Worm (Caenorhabditis elegans) whole organism, L1 larva: ENCODE data around the gene ncx-6.

Experiments
- C04F5.9 ChIP-seq: sonication (generic microtip); optimal IDR thresholded peaks from 2 replicates; lab custom pipeline; 2016; ENCODE audit warnings: missing genetic modification characterization, missing compliant biosample characterization
- C16A3.4 ChIP-seq: fragments of 150-350 bp; optimal IDR thresholded peaks from 2 replicates; lab custom pipeline; 2014; ENCODE audit warnings: missing biosample characterization, missing genetic modification characterization
- C34B4.2 ChIP-seq: sonication (generic microtip); optimal IDR thresholded peaks from 2 replicates; lab custom pipeline; 2017; ENCODE audit warnings: mild to moderate bottlenecking, missing genetic modification characterization, missing compliant biosample characterization
- F16B12.6 ChIP-seq: fragments of 150-350 bp; optimal IDR thresholded peaks from 2 replicates; lab custom pipeline; 2014; ENCODE audit warnings: missing biosample characterization, missing genetic modification characterization
- Y116A8C.19 ChIP-seq: sonication (generic microtip); optimal IDR thresholded peaks from 2 replicates; lab custom pipeline; 2016; ENCODE audit warnings: missing compliant biosample characterization, missing genetic modification characterization, borderline replicate concordance
- aly-2 ChIP-seq: fragments of 150-350 bp; optimal IDR thresholded peaks from 2 replicates; lab custom pipeline; 2014; ENCODE audit warnings: missing biosample characterization, missing genetic modification characterization
- blmp-1 ChIP-seq: fragments of 150-350 bp; optimal IDR thresholded peaks from 2 replicates; lab custom pipeline; 2014; ENCODE audit warnings: missing biosample characterization, missing genetic modification characterization
- ceh-63 ChIP-seq: fragments of 200-800 bp; sonication (Bioruptor generic); optimal IDR thresholded peaks from 2 replicates; lab custom pipeline; 2018; ENCODE audit warnings: mild to moderate bottlenecking, missing genetic modification characterization, missing compliant biosample characterization
- ceh-8 ChIP-seq: fragments of 200-800 bp; sonication (Bioruptor generic); optimal IDR thresholded peaks from 2 replicates; lab custom pipeline; 2018; ENCODE audit warnings: mild to moderate bottlenecking, missing genetic modification characterization, moderate library complexity, missing compliant biosample characterization
- dpl-1 ChIP-seq, 3 experiments: fragments of 150-350 bp in 2 of 3; sonication (generic microtip) in 1 of 3; optimal IDR thresholded peaks; 2 replicates each; lab custom pipeline; 2014 to 2017; ENCODE audit warnings: missing biosample characterization in 3 of 3, missing genetic modification characterization in 3 of 3, missing genetic modification reagents in 3 of 3
- dsc-1 ChIP-seq: sonication (generic microtip); optimal IDR thresholded peaks from 2 replicates; lab custom pipeline; 2016; ENCODE audit warnings: mild to moderate bottlenecking, missing genetic modification characterization, missing compliant biosample characterization
- efl-3 ChIP-seq: fragments of 200-800 bp; sonication (Bioruptor generic); optimal IDR thresholded peaks from 2 replicates; lab custom pipeline; 2018; ENCODE audit warnings: mild to moderate bottlenecking, missing genetic modification characterization, missing compliant biosample characterization
- egl-13 ChIP-seq: sonication (generic microtip); optimal IDR thresholded peaks from 2 replicates; lab custom pipeline; 2016; ENCODE audit warnings: missing genotype, missing genetic modification reagents, missing genetic modification characterization, missing compliant biosample characterization
- fkh-10 ChIP-seq: sonication (generic microtip); optimal IDR thresholded peaks from 2 replicates; lab custom pipeline; 2017; ENCODE audit warnings: missing biosample characterization, missing genetic modification reagents, missing genetic modification characterization
- fkh-8 ChIP-seq: sonication (generic microtip); optimal IDR thresholded peaks from 2 replicates; lab custom pipeline; 2016; ENCODE audit warnings: mild to moderate bottlenecking, missing genetic modification characterization, missing compliant biosample characterization
- fos-1 ChIP-seq: fragments of 150-350 bp; optimal IDR thresholded peaks from 2 replicates; lab custom pipeline; 2014; ENCODE audit warnings: missing biosample characterization, missing genetic modification characterization
- hlh-17 ChIP-seq: fragments of 200-800 bp; sonication (Bioruptor generic); optimal IDR thresholded peaks from 2 replicates; lab custom pipeline; 2018; ENCODE audit warnings: missing genetic modification characterization, mild to moderate bottlenecking, missing compliant biosample characterization, moderate library complexity, borderline replicate concordance
- hpl-2 ChIP-seq: fragments of 150-350 bp; optimal IDR thresholded peaks from 2 replicates; lab custom pipeline; 2014; ENCODE audit warnings: missing biosample characterization, missing genetic modification reagents, missing genetic modification characterization
- isw-1 ChIP-seq: fragments of 200-800 bp; sonication (Bioruptor generic); IDR thresholded peaks from 2 replicates; pipeline ENCODE4 v1.3.6; 2022; ENCODE audit warnings: missing genetic modification characterization, missing compliant biosample characterization
- lin-14 ChIP-seq: fragments of 200-800 bp; sonication (Bioruptor generic); optimal IDR thresholded peaks from 2 replicates; lab custom pipeline; 2018; ENCODE audit warnings: mild to moderate bottlenecking, missing genetic modification characterization, moderate library complexity, missing compliant biosample characterization
- lin-15B ChIP-seq: fragments of 150-350 bp; sonication (generic microtip); optimal IDR thresholded peaks from 3 replicates; lab custom pipeline; 2014; ENCODE audit warnings: missing biosample characterization, missing genetic modification characterization
- lin-35 ChIP-seq, 2 experiments: fragments of 150-350 bp; optimal IDR thresholded peaks; 2 replicates each; lab custom pipeline; 2014; ENCODE audit warnings: missing biosample characterization in 2 of 2, missing genetic modification characterization in 2 of 2, missing genetic modification reagents in 2 of 2
- lsy-2 ChIP-seq, 2 experiments: fragments of 150-350 bp; optimal IDR thresholded peaks; 2 replicates each; lab custom pipeline; 2014; ENCODE audit warnings: missing biosample characterization in 2 of 2, missing genetic modification characterization in 2 of 2
- mdl-1 ChIP-seq, 2 experiments: fragments of 150-350 bp; optimal IDR thresholded peaks; 2 replicates each; lab custom pipeline; 2014 to 2017; ENCODE audit warnings: missing biosample characterization in 2 of 2, missing genetic modification characterization in 2 of 2, inconsistent platforms in 1 of 2
- mef-2 ChIP-seq: fragments of 150-350 bp; optimal IDR thresholded peaks from 2 replicates; lab custom pipeline; 2014; ENCODE audit warnings: missing biosample characterization, missing genetic modification characterization
- mep-1 ChIP-seq: fragments of 150-350 bp; optimal IDR thresholded peaks from 2 replicates; lab custom pipeline; 2014; ENCODE audit warnings: missing biosample characterization, missing genetic modification characterization
- nhr-11 ChIP-seq: fragments of 150-350 bp; optimal IDR thresholded peaks from 2 replicates; lab custom pipeline; 2014; ENCODE audit warnings: missing biosample characterization, missing genetic modification characterization
- nhr-12 ChIP-seq: sonication (generic microtip); optimal IDR thresholded peaks from 2 replicates; lab custom pipeline; 2017; ENCODE audit warnings: missing biosample characterization, missing genetic modification characterization
- nhr-19 ChIP-seq: fragments of 200-800 bp; sonication (Bioruptor generic); conservative IDR thresholded peaks from 2 replicates; pipeline ENCODE4 v1.3.6; 2022; ENCODE audit warnings: missing genetic modification characterization, missing compliant biosample characterization
- nhr-237 ChIP-seq: fragments of 150-350 bp; optimal IDR thresholded peaks from 2 replicates; lab custom pipeline; 2014; ENCODE audit warnings: missing biosample characterization, missing genetic modification characterization
- nhr-47 ChIP-seq: sonication (generic microtip); optimal IDR thresholded peaks from 2 replicates; lab custom pipeline; 2016; ENCODE audit warnings: mild to moderate bottlenecking, missing genetic modification characterization, moderate library complexity, missing compliant biosample characterization
- nhr-76 ChIP-seq: sonication (generic microtip); optimal IDR thresholded peaks from 2 replicates; lab custom pipeline; 2017; ENCODE audit warnings: missing biosample characterization, missing genetic modification characterization
- nhr-85 ChIP-seq: sonication (generic microtip); peaks from one replicate; lab custom pipeline; 2016; ENCODE audit warnings: missing genetic modification characterization, inconsistent platforms, missing compliant biosample characterization
- nhr-90 ChIP-seq: sonication (generic microtip); optimal IDR thresholded peaks from 2 replicates; lab custom pipeline; 2016; ENCODE audit warnings: mild to moderate bottlenecking, missing genetic modification characterization, missing compliant biosample characterization; ENCODE audit not compliant: poor library complexity
- pag-3 ChIP-seq: sonication (generic microtip); optimal IDR thresholded peaks from 2 replicates; lab custom pipeline; 2017; ENCODE audit warnings: missing genetic modification characterization, mild to moderate bottlenecking, missing compliant biosample characterization, antibody characterized with exemption, borderline replicate concordance; ENCODE audit not compliant: insufficient read depth
- pqm-1 ChIP-seq: sonication (generic microtip); optimal IDR thresholded peaks from 3 replicates; lab custom pipeline; 2017; ENCODE audit warnings: missing biosample characterization, missing genetic modification characterization
- rnt-1 ChIP-seq: sonication (generic microtip); optimal IDR thresholded peaks from 2 replicates; lab custom pipeline; 2016; ENCODE audit warnings: mild to moderate bottlenecking, missing genetic modification characterization, moderate library complexity, missing compliant biosample characterization
- skn-1 ChIP-seq: fragments of 150-350 bp; optimal IDR thresholded peaks from 2 replicates; lab custom pipeline; 2014; ENCODE audit warnings: missing biosample characterization, missing genetic modification characterization
- snpc-4 ChIP-seq: fragments of 150-350 bp; optimal IDR thresholded peaks from 2 replicates; lab custom pipeline; 2014; ENCODE audit warnings: missing biosample characterization, missing genetic modification characterization
- snu-23 ChIP-seq: sonication (generic microtip); optimal IDR thresholded peaks from 2 replicates; lab custom pipeline; 2016; ENCODE audit warnings: missing genetic modification characterization, missing compliant biosample characterization
- sptf-1 ChIP-seq: fragments of 150-350 bp; optimal IDR thresholded peaks from 2 replicates; lab custom pipeline; 2014; ENCODE audit warnings: missing biosample characterization, missing genetic modification characterization
- sup-37 ChIP-seq: fragments of 200-800 bp; sonication (Bioruptor generic); optimal IDR thresholded peaks from 2 replicates; lab custom pipeline; 2018; ENCODE audit warnings: mild to moderate bottlenecking, missing genetic modification characterization, missing compliant biosample characterization
- tbx-2 ChIP-seq: sonication (generic microtip); optimal IDR thresholded peaks from 2 replicates; lab custom pipeline; 2016; ENCODE audit warnings: missing genetic modification characterization, missing compliant biosample characterization
- unc-30 ChIP-seq: sonication (generic microtip); optimal IDR thresholded peaks from 2 replicates; lab custom pipeline; 2017; ENCODE audit warnings: missing biosample characterization, missing genetic modification characterization
- unc-62 ChIP-seq: fragments of 150-350 bp; optimal IDR thresholded peaks from 2 replicates; lab custom pipeline; 2014; ENCODE audit warnings: missing biosample characterization, missing genetic modification reagents, missing genetic modification characterization
- unc-86 ChIP-seq: sonication (generic microtip); optimal IDR thresholded peaks from 2 replicates; lab custom pipeline; 2016; ENCODE audit warnings: missing genetic modification characterization, missing compliant biosample characterization
- zag-1 ChIP-seq: fragments of 150-350 bp; optimal IDR thresholded peaks from 2 replicates; lab custom pipeline; 2014; ENCODE audit warnings: missing biosample characterization, missing genetic modification characterization
- zip-4 ChIP-seq: fragments of 200-800 bp; sonication (Bioruptor generic); optimal IDR thresholded peaks from 2 replicates; lab custom pipeline; 2018; ENCODE audit warnings: mild to moderate bottlenecking, missing genetic modification characterization, moderate library complexity, missing compliant biosample characterization
- ztf-11 ChIP-seq, 2 experiments: sonication (generic microtip); optimal IDR thresholded peaks; 2 replicates each; lab custom pipeline; 2016 to 2017; ENCODE audit warnings: missing genetic modification characterization in 2 of 2, missing biosample characterization in 1 of 2, missing compliant biosample characterization in 1 of 2

Gene ncx-6

DNA sequence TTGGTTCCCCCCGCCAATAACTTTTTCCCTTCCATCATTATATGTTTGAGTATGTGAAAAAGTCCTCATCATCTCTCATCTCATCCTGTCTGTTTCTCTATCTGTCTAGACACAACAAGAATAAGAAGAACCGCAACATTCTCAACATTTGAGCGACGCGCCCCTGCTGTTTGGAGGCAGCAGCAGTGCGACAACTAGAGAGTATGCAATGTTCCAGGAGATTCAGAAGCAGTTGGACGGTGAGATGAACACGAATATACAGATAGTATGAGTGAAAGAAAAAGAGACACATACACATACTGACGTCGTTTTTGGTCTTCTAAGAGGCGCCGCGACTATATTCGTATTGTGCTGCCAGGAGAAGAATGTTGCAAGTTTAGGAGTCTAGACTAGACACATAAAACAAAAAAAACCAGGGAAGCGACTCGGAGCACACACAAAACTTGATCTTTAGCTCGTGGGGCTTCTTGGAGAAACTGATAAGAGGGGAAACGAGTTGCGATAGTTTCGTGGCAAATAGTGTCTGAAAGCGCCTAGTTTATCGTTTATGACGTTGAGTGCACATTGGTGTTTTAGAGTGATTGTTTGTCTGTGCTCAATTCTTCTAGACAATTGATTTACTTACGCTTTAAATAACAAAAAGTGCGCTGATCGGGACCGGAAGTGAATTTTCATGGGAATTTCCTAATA lies 48.1 kb downstream of the ncx-6 start (continued):
- TF ChIP-seq aly-2 (tag; lab: Kevin White, UChicago) (no peak), sup-37 (GFP tag; lab: Kevin White, UChicago) (no peak), lsy-2 (tag; optimal IDR thresholded peaks at IDR 0.05; lab: Kevin White, UChicago) (peak; percentile 11 to 76), mef-2 (tag; lab: Kevin White, UChicago) (no peak), nhr-47 (tag; lab: Kevin White, UChicago) (peak; percentile 20), mep-1 (peak; percentile 57), C16A3.4 (tag; lab: Kevin White, UChicago) (peak; percentile 7), nhr-90 (tag; lab: Kevin White, UChicago) (no peak), rnt-1 (tag; lab: Kevin White, UChicago) (peak; percentile 20), lin-35 (GFP tag; optimal IDR thresholded peaks at IDR 0.05; lab: Kevin White, UChicago) (peak; percentile 18 to 56), fos-1 (tag; lab: Kevin White, UChicago) (peak; percentile 42), tbx-2 (tag; lab: Kevin White, UChicago) (peak; percentile 26), zip-4 (GFP tag; lab: Kevin White, UChicago) (no peak), lin-14 (peak; percentile 91), efl-3 (GFP tag; lab: Kevin White, UChicago) (no peak), nhr-19 (GFP tag; lab: Robert Waterston, UW) (0 out of 2 replicates have a peak, but pooled peaks have one; percentile 7)

DNA sequence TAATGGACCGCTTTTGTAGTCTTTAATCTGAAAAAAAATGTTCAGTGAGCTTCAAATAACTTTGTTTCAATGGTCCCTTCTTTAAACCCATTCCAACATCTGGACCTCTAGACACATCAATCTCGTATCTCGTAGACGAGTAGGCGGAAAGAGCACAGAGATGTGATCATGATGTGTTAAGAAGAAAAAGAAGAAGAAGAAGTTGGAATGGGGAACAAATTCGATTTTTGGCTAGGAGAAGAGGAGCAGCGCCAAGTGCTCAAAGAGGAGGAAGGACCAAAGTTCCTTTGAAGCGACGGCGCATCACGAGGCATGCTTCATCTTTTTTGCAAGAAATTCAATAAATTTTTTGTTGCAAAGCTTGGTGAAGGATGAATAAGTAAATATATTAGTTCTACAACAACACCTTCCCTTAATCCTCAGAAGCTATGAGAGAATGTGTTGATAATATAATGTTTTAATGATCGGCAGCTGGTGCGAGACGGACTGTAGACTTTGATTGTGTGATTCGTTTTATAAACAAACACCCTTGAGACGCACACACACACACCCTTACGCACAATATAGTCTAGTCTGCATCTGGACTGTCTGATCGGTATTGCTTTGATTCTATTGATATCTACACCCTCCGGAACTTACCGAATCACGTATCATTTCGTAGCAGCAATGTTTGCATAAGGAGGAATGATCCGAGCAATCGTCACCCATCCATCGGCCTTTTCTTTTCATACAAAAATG lies 49.1 kb downstream of the ncx-6 start:
- no peak for TF ChIP-seq snu-23 (GFP tag; lab: Kevin White, UChicago)
- TF ChIP-seq fkh-8 (tag; lab: Kevin White, UChicago) = no peak
- TF ChIP-seq pag-3 (tag; lab: Kevin White, UChicago) = no peak
- no peak for TF ChIP-seq nhr-76 (tag; lab: Kevin White, UChicago)
- no peak for TF ChIP-seq unc-86
- TF ChIP-seq nhr-11 (tag; lab: Kevin White, UChicago) = no peak
- TF ChIP-seq snpc-4 (tag; lab: Kevin White, UChicago) = no peak
- TF ChIP-seq pqm-1 = no peak
- TF ChIP-seq unc-62 (GFP tag; lab: Kevin White, UChicago) = no peak
- no peak for TF ChIP-seq lin-35 (GFP tag; optimal IDR thresholded peaks at IDR 0.05; lab: Kevin White, UChicago)
- TF ChIP-seq F16B12.6 (tag; lab: Kevin White, UChicago) = no peak
- no peak for TF ChIP-seq ceh-8 (GFP tag; lab: Kevin White, UChicago)
- TF ChIP-seq fkh-10 = peak; percentile 93
- TF ChIP-seq C16A3.4 (tag; lab: Kevin White, UChicago) = no peak
- no peak for TF ChIP-seq egl-13 (tag; lab: Kevin White, UChicago)
- TF ChIP-seq dsc-1 (tag; lab: Kevin White, UChicago) = peak; percentile 56
- TF ChIP-seq C34B4.2 (tag; lab: Kevin White, UChicago) = no peak
- TF ChIP-seq fos-1 (tag; lab: Kevin White, UChicago) = no peak
- no peak for TF ChIP-seq hpl-2 (GFP tag; lab: Kevin White, UChicago)
- no peak for TF ChIP-seq skn-1 (tag; lab: Kevin White, UChicago)
- no peak for TF ChIP-seq sptf-1 (tag; lab: Kevin White, UChicago)
- no peak for TF ChIP-seq C04F5.9 (tag; lab: Kevin White, UChicago)
- TF ChIP-seq mdl-1 (tag; optimal IDR thresholded peaks at IDR 0.05; lab: Kevin White, UChicago) = no peak
- TF ChIP-seq isw-1 (GFP tag; lab: Robert Waterston, UW) = no peak
- TF ChIP-seq nhr-85 (tag; lab: Kevin White, UChicago) = no peak
- no peak for TF ChIP-seq ztf-11 (tag; optimal IDR thresholded peaks at IDR 0.05; lab: Kevin White, UChicago)
- TF ChIP-seq Y116A8C.19 = no peak
- TF ChIP-seq nhr-12 (tag; lab: Kevin White, UChicago) = no peak
- TF ChIP-seq unc-30 (tag; lab: Kevin White, UChicago) = no peak
- no peak for TF ChIP-seq lin-15B (tag; lab: Kevin White, UChicago)
- no peak for TF ChIP-seq ceh-63 (GFP tag; lab: Kevin White, UChicago)
- no peak for TF ChIP-seq hlh-17 (GFP tag; lab: Kevin White, UChicago)
- TF ChIP-seq zag-1 = no peak
- TF ChIP-seq nhr-90 (tag; lab: Kevin White, UChicago) = no peak
- TF ChIP-seq dpl-1 (GFP tag; optimal IDR thresholded peaks at IDR 0.05; lab: Kevin White, UChicago) = no peak
- TF ChIP-seq blmp-1 (tag; lab: Kevin White, UChicago) = no peak
- TF ChIP-seq nhr-237 (tag; lab: Kevin White, UChicago) = no peak
